Fruit fly (Drosophila melanogaster) whole organism, embryonic: Measurements from ENCODE around the gene CG9117.

Source experiments
- Blimp-1 ChIP-seq: fragments of 200-800 bp; sonication (Bioruptor generic); optimal IDR thresholded peaks from 3 replicates; lab custom pipeline; 2018; ENCODE audit warnings: missing biosample characterization, missing genetic modification characterization, mild to moderate bottlenecking, moderate library complexity, missing genetic modification reagents
- Bteb2 ChIP-seq: fragments of 200-800 bp; sonication (Bioruptor generic); optimal IDR thresholded peaks from 2 replicates; lab custom pipeline; 2016; ENCODE audit warnings: missing biosample characterization, missing genetic modification characterization
- CG10565 ChIP-seq: fragments of 200-800 bp; sonication (Bioruptor generic); optimal IDR thresholded peaks from 3 replicates; lab custom pipeline; 2016; ENCODE audit warnings: missing biosample characterization, mild to moderate bottlenecking, missing genetic modification characterization
- CG10654 ChIP-seq: fragments of 200-800 bp; sonication (Bioruptor generic); optimal IDR thresholded peaks from 2 replicates; lab custom pipeline; 2016; ENCODE audit warnings: missing biosample characterization, missing genetic modification characterization
- CG11504 ChIP-seq: fragments of 200-800 bp; sonication (Bioruptor generic); optimal IDR thresholded peaks from 3 replicates; lab custom pipeline; 2019; ENCODE audit warnings: missing biosample characterization, mild to moderate bottlenecking, missing genetic modification characterization, moderate library complexity
- CG12299 ChIP-seq: fragments of 200-800 bp; sonication (Bioruptor generic); optimal IDR thresholded peaks from 2 replicates; lab custom pipeline; 2018; ENCODE audit warnings: missing biosample characterization, mild to moderate bottlenecking, missing genetic modification characterization
- CG17359 ChIP-seq: fragments of 200-800 bp; sonication (Bioruptor generic); optimal IDR thresholded peaks from 3 replicates; lab custom pipeline; 2018; ENCODE audit warnings: missing biosample characterization, mild to moderate bottlenecking, missing genetic modification characterization, moderate library complexity
- CG17385 ChIP-seq: fragments of 200-800 bp; sonication (Bioruptor generic); optimal IDR thresholded peaks from 3 replicates; lab custom pipeline; 2018; ENCODE audit warnings: missing biosample characterization, mild to moderate bottlenecking, missing genetic modification characterization
- CG1792 ChIP-seq: fragments of 200-800 bp; sonication (Bioruptor generic); optimal IDR thresholded peaks from 2 replicates; lab custom pipeline; 2016; ENCODE audit warnings: missing biosample characterization, missing genetic modification characterization
- CG18476 ChIP-seq: fragments of 200-800 bp; sonication (Bioruptor generic); optimal IDR thresholded peaks from 2 replicates; lab custom pipeline; 2016; ENCODE audit warnings: missing biosample characterization, mild to moderate bottlenecking, missing genetic modification characterization
- CG2116 ChIP-seq: fragments of 200-800 bp; sonication (Bioruptor generic); optimal IDR thresholded peaks from 3 replicates; lab custom pipeline; 2018; ENCODE audit warnings: missing biosample characterization, mild to moderate bottlenecking, missing genetic modification characterization
- CG2202 ChIP-seq: fragments of 200-800 bp; sonication (Bioruptor generic); optimal IDR thresholded peaks from 2 replicates; lab custom pipeline; 2018; ENCODE audit warnings: missing biosample characterization, mild to moderate bottlenecking, missing genetic modification characterization
- CG31224 ChIP-seq: fragments of 200-800 bp; sonication (Bioruptor generic); IDR thresholded peaks from 2 replicates; pipeline ENCODE4 v1.3.6; 2022; ENCODE audit warnings: missing biosample characterization, missing genetic modification characterization
- CG32767 ChIP-seq: fragments of 200-800 bp; sonication (Bioruptor generic); IDR thresholded peaks from 2 replicates; pipeline ENCODE4 v1.3.6; 2022; ENCODE audit warnings: missing biosample characterization, missing genetic modification characterization
- CG4617 ChIP-seq: fragments of 200-800 bp; sonication (Bioruptor generic); optimal IDR thresholded peaks from 3 replicates; lab custom pipeline; 2016; ENCODE audit warnings: missing biosample characterization, missing genetic modification characterization, borderline replicate concordance
- CG5953 ChIP-seq: fragments of 200-800 bp; sonication (Bioruptor generic); IDR thresholded peaks from 2 replicates; pipeline ENCODE4 v1.3.6; 2022; ENCODE audit warnings: missing biosample characterization, missing genetic modification characterization
- CG6791 ChIP-seq: fragments of 200-800 bp; sonication (Bioruptor generic); IDR thresholded peaks from 3 replicates; pipeline ENCODE4 v1.3.6; 2022; ENCODE audit warnings: missing biosample characterization, missing genetic modification characterization; ENCODE audit not compliant: partially characterized antibody
- CG6854 ChIP-seq: fragments of 200-800 bp; sonication (Bioruptor generic); optimal IDR thresholded peaks from 3 replicates; lab custom pipeline; 2017; ENCODE audit warnings: missing biosample characterization, mild to moderate bottlenecking, missing genetic modification characterization
- CG7556 ChIP-seq: fragments of 200-800 bp; sonication (Bioruptor generic); optimal IDR thresholded peaks from 2 replicates; lab custom pipeline; 2017; ENCODE audit warnings: missing biosample characterization, mild to moderate bottlenecking, missing genetic modification characterization
- CG7745 ChIP-seq: fragments of 200-800 bp; sonication (Bioruptor generic); optimal IDR thresholded peaks from 2 replicates; lab custom pipeline; 2018; ENCODE audit warnings: missing biosample characterization, mild to moderate bottlenecking, missing genetic modification characterization, moderate library complexity
- CG7963 ChIP-seq: fragments of 200-800 bp; sonication (Bioruptor generic); IDR thresholded peaks from 3 replicates; pipeline ENCODE4 v1.3.6; 2022; ENCODE audit warnings: missing biosample characterization, missing genetic modification characterization; ENCODE audit not compliant: partially characterized antibody
- CTCF ChIP-seq: fragments of 200-800 bp; sonication (Bioruptor generic); optimal IDR thresholded peaks from 2 replicates; lab custom pipeline; 2017; ENCODE audit warnings: missing biosample characterization, mild to moderate bottlenecking, missing genetic modification characterization, moderate library complexity
- Dfd ChIP-seq, 2 experiments: fragments of >200 bp; optimal IDR thresholded peaks; 2 replicates each; lab custom pipeline; 2017; ENCODE audit warnings: missing biosample characterization in 2 of 2, missing genetic modification characterization in 2 of 2
- Gug ChIP-seq: fragments of 200-800 bp; sonication (Bioruptor generic); IDR thresholded peaks from 4 replicates; pipeline ENCODE4 v1.3.6; 2022; ENCODE audit warnings: missing biosample characterization, missing genetic modification characterization
- HHEX ChIP-seq: fragments of 200-800 bp; sonication (Bioruptor generic); optimal IDR thresholded peaks from 3 replicates; lab custom pipeline; 2017; ENCODE audit warnings: missing biosample characterization, mild to moderate bottlenecking, missing genetic modification characterization, missing genetic modification reagents
- Mad ChIP-seq: fragments of 200-800 bp; sonication (Bioruptor generic); optimal IDR thresholded peaks from 2 replicates; lab custom pipeline; 2016; ENCODE audit warnings: missing biosample characterization, missing genetic modification characterization
- Oli ChIP-seq: fragments of 200-800 bp; sonication (Bioruptor generic); optimal IDR thresholded peaks from 2 replicates; lab custom pipeline; 2018; ENCODE audit warnings: missing biosample characterization, mild to moderate bottlenecking, missing genetic modification characterization, moderate library complexity
- Opbp ChIP-seq: fragments of 200-800 bp; sonication (Bioruptor generic); IDR thresholded peaks from 3 replicates; pipeline ENCODE4 v1.3.6; 2022; ENCODE audit warnings: missing biosample characterization, missing genetic modification characterization; ENCODE audit not compliant: partially characterized antibody
- Spps ChIP-seq: fragments of 200-800 bp; sonication (Bioruptor generic); optimal IDR thresholded peaks from 2 replicates; lab custom pipeline; 2018; ENCODE audit warnings: missing biosample characterization, mild to moderate bottlenecking, missing genetic modification characterization
- Sry-δ ChIP-seq: fragments of 200-800 bp; sonication (Bioruptor generic); optimal IDR thresholded peaks from 2 replicates; lab custom pipeline; 2016; ENCODE audit warnings: missing biosample characterization, missing genetic modification characterization
- ato ChIP-seq: fragments of 200-800 bp; sonication (Bioruptor generic); IDR thresholded peaks from 2 replicates; pipeline ENCODE4 v1.3.6; 2022; ENCODE audit warnings: missing biosample characterization, missing genetic modification characterization; ENCODE audit not compliant: partially characterized antibody
- caup ChIP-seq: fragments of 200-800 bp; sonication (Bioruptor generic); optimal IDR thresholded peaks from 3 replicates; lab custom pipeline; 2017; ENCODE audit warnings: missing biosample characterization, mild to moderate bottlenecking, missing genetic modification characterization, moderate library complexity; ENCODE audit not compliant: severe bottlenecking
- cg ChIP-seq: fragments of 200-800 bp; sonication (Bioruptor generic); optimal IDR thresholded peaks from 3 replicates; lab custom pipeline; 2019; ENCODE audit warnings: missing biosample characterization, mild to moderate bottlenecking, missing genetic modification characterization, moderate library complexity
- crc ChIP-seq: fragments of 200-800 bp; sonication (Bioruptor generic); optimal IDR thresholded peaks from 2 replicates; lab custom pipeline; 2016; ENCODE audit warnings: missing biosample characterization, missing genetic modification characterization
- emc ChIP-seq: fragments of 200-800 bp; sonication (Bioruptor generic); optimal IDR thresholded peaks from 2 replicates; lab custom pipeline; 2016; ENCODE audit warnings: missing biosample characterization, missing genetic modification characterization
- exex ChIP-seq: fragments of 200-800 bp; sonication (Bioruptor generic); optimal IDR thresholded peaks from 4 replicates; lab custom pipeline; 2018; ENCODE audit warnings: missing biosample characterization, mild to moderate bottlenecking, missing genetic modification characterization, moderate library complexity
- jumu ChIP-seq: fragments of 200-800 bp; sonication (Bioruptor generic); optimal IDR thresholded peaks from 3 replicates; lab custom pipeline; 2016; ENCODE audit warnings: missing biosample characterization, missing genetic modification characterization
- lmd ChIP-seq: fragments of 200-800 bp; sonication (Bioruptor generic); IDR thresholded peaks from 2 replicates; pipeline ENCODE4 v1.3.6; 2022; ENCODE audit warnings: missing biosample characterization, missing genetic modification characterization
- nom ChIP-seq: fragments of 200-800 bp; sonication (Bioruptor generic); optimal IDR thresholded peaks from 2 replicates; lab custom pipeline; 2017; ENCODE audit warnings: missing biosample characterization, missing genetic modification characterization, mild to moderate bottlenecking, moderate library complexity, missing genetic modification reagents
- psq ChIP-seq: fragments of 200-800 bp; sonication (Bioruptor generic); optimal IDR thresholded peaks from 2 replicates; lab custom pipeline; 2017; ENCODE audit warnings: missing biosample characterization, missing genetic modification characterization
- tgo ChIP-seq: fragments of 200-800 bp; sonication (Bioruptor generic); IDR thresholded peaks from 3 replicates; pipeline ENCODE4 v1.3.6; 2022; ENCODE audit warnings: missing biosample characterization, missing genetic modification characterization
- trem ChIP-seq: fragments of 200-800 bp; optimal IDR thresholded peaks from 3 replicates; lab custom pipeline; 2019; ENCODE audit warnings: missing biosample characterization, mild to moderate bottlenecking, missing genetic modification characterization, moderate library complexity
- vvl ChIP-seq: fragments of 200-800 bp; sonication (Bioruptor generic); IDR thresholded peaks from 2 replicates; pipeline ENCODE4 v1.3.6; 2022; ENCODE audit warnings: missing biosample characterization, missing genetic modification characterization
- wek ChIP-seq: fragments of 200-800 bp; sonication (Bioruptor generic); optimal IDR thresholded peaks from 3 replicates; lab custom pipeline; 2018; ENCODE audit warnings: missing biosample characterization, mild to moderate bottlenecking, missing genetic modification characterization, moderate library complexity
- z ChIP-seq: fragments of 200-800 bp; sonication (Bioruptor generic); IDR thresholded peaks from 3 replicates; pipeline ENCODE4 v1.3.6; 2022; ENCODE audit warnings: missing biosample characterization, missing genetic modification characterization

CG9117 gene

dm6 chr2L:6050575-6050974, 12.9 kb upstream of the CG9117 start, which contains the start of gene CG9135 (continued):
- peak; percentile 69 for TF ChIP-seq trem (tag; lab: Kevin White, UChicago)
- no peak for TF ChIP-seq Bteb2 (GFP tag; lab: Kevin White, UChicago)
- no peak for TF ChIP-seq z (GFP tag; lab: Robert Waterston, UW)
- no peak for TF ChIP-seq lmd
- TF ChIP-seq CG7745 = no peak
- TF ChIP-seq Gug = no peak; the same call in 3 of the 4 replicates
- TF ChIP-seq CG5953 = no peak
- TF ChIP-seq ato (GFP tag; lab: Robert Waterston, UW) = peak; percentile 99
- TF ChIP-seq CG2116 (GFP tag; lab: Kevin White, UChicago) = peak; percentile 93
- no peak for TF ChIP-seq CG7556 (GFP tag; lab: Kevin White, UChicago)
- no peak for TF ChIP-seq Blimp-1 (GFP tag; lab: Kevin White, UChicago)
- TF ChIP-seq jumu = no peak
- TF ChIP-seq cg (GFP tag; lab: Kevin White, UChicago) = no peak
- TF ChIP-seq Sry-δ (GFP tag; lab: Kevin White, UChicago) = peak; percentile 84
- no peak for TF ChIP-seq CG18476 (GFP tag; lab: Kevin White, UChicago)
- no peak for TF ChIP-seq CG17385 (GFP tag; lab: Kevin White, UChicago)
- no peak for TF ChIP-seq vvl (GFP tag; lab: Robert Waterston, UW)
- no peak for TF ChIP-seq psq (GFP tag; lab: Kevin White, UChicago)
- no peak for TF ChIP-seq CG11504
- TF ChIP-seq Oli (tag; lab: Kevin White, UChicago) = no peak
- no peak for TF ChIP-seq crc (GFP tag; lab: Kevin White, UChicago)
- TF ChIP-seq emc (GFP tag; lab: Kevin White, UChicago) = no peak
- no peak for TF ChIP-seq CG31224
- no peak for TF ChIP-seq Mad (GFP tag; lab: Kevin White, UChicago)
- no peak for TF ChIP-seq exex (tag; lab: Kevin White, UChicago)
- TF ChIP-seq CG32767 (GFP tag; lab: Robert Waterston, UW) = no peak
- TF ChIP-seq CG4617 (GFP tag; lab: Kevin White, UChicago) = peak; percentile 14
- TF ChIP-seq Opbp = peak; percentile 99
- no peak for TF ChIP-seq CG6854
- TF ChIP-seq CG1792 (GFP tag; lab: Kevin White, UChicago) = no peak
- TF ChIP-seq CG6791 = peak; percentile 100
- no peak for TF ChIP-seq CG2202 (tag; lab: Kevin White, UChicago)
- no peak for TF ChIP-seq HHEX
- TF ChIP-seq CG12299 = no peak
- TF ChIP-seq caup (GFP tag; lab: Kevin White, UChicago) = no peak
- no peak for TF ChIP-seq CG17359
- TF ChIP-seq CTCF (GFP tag; lab: Kevin White, UChicago) = peak; percentile 2
- no peak for TF ChIP-seq CG10565 (GFP tag; lab: Kevin White, UChicago)
- TF ChIP-seq CG10654 (GFP tag; lab: Kevin White, UChicago) = no peak
- no peak for TF ChIP-seq Dfd (GFP tag; optimal IDR thresholded peaks at IDR 0.05; lab: Kevin White, UChicago)
- no peak for TF ChIP-seq tgo (GFP tag; lab: Robert Waterston, UW)
- no peak for TF ChIP-seq wek (GFP tag; lab: Kevin White, UChicago)
- TF ChIP-seq nom (GFP tag; lab: Kevin White, UChicago) = no peak
- TF ChIP-seq CG7963 (GFP tag; lab: Robert Waterston, UW) = peak; percentile 100
- no peak for TF ChIP-seq Spps (tag; lab: Kevin White, UChicago)
- TF ChIP-seq, all 482 proteins: peak for 82
